Worm (Caenorhabditis elegans): Measurements from ENCODE around the gene Y7A5A.5.

Gene Y7A5A.5

ce11 chrX:15747814-15748213, 38.8 kb downstream of the Y7A5A.5 start:
- TF ChIP-seq pha-4 (tag; optimal IDR thresholded peaks at IDR 0.05) (no peak), lin-32 (GFP tag; optimal IDR thresholded peaks at IDR 0.05) (no peak), mep-1 (tag; optimal IDR thresholded peaks at IDR 0.05) (no peak), mab-5 (tag; optimal IDR thresholded peaks at IDR 0.05) (no peak), nhr-12 (tag; optimal IDR thresholded peaks at IDR 0.05) (no peak), ceh-39 (tag; optimal IDR thresholded peaks at IDR 0.05) (no peak), drap-1 (GFP tag; optimal IDR thresholded peaks at IDR 0.05) (peak; percentile 18), unc-120 (tag; optimal IDR thresholded peaks at IDR 0.05; ENCODE audit: poor library complexity, severe bottlenecking) (no peak)

ce11 chrX:15746705-15747104, 39.9 kb downstream of the Y7A5A.5 start, which contains the start of gene srxa-9:
Gene srxa-9, plus strand, starts transcription at chrX:15747005.
- TF ChIP-seq nhr-28 (tag; optimal IDR thresholded peaks at IDR 0.05), result no peak
- TF ChIP-seq ham-2 (GFP tag; optimal IDR thresholded peaks at IDR 0.05), result no peak
- no peak for TF ChIP-seq ztf-11 (tag; optimal IDR thresholded peaks at IDR 0.05)
- no peak for TF ChIP-seq M03D4.4 (tag; optimal IDR thresholded peaks at IDR 0.05)
- no peak for TF ChIP-seq elt-1 (tag; optimal IDR thresholded peaks at IDR 0.05; ENCODE audit: borderline replicate concordance, insufficient read depth)
- TF ChIP-seq blmp-1 (tag; optimal IDR thresholded peaks at IDR 0.05), result no peak
- no peak for TF ChIP-seq lin-13 (tag; optimal IDR thresholded peaks at IDR 0.05)
- no peak for TF ChIP-seq ces-1 (GFP tag; optimal IDR thresholded peaks at IDR 0.05)
- TF ChIP-seq ceh-39 (tag; optimal IDR thresholded peaks at IDR 0.05), result no peak
- TF ChIP-seq hlh-1 (tag; optimal IDR thresholded peaks at IDR 0.05), result no peak
- no peak for TF ChIP-seq pha-4 (tag; optimal IDR thresholded peaks at IDR 0.05)
- no peak for TF ChIP-seq nhr-12 (tag; optimal IDR thresholded peaks at IDR 0.05)
- no peak for TF ChIP-seq nhr-2 (tag; optimal IDR thresholded peaks at IDR 0.05)
- no peak for TF ChIP-seq sem-2 (GFP tag; optimal IDR thresholded peaks at IDR 0.05)
- no peak for TF ChIP-seq unc-120 (tag; optimal IDR thresholded peaks at IDR 0.05; ENCODE audit: poor library complexity, severe bottlenecking)
- no peak for TF ChIP-seq ceh-43 (GFP tag; optimal IDR thresholded peaks at IDR 0.05)
- TF ChIP-seq unc-62 (GFP tag; optimal IDR thresholded peaks at IDR 0.05), result no peak

ce11 chrX:15742310-15742709, 44.3 kb downstream of the Y7A5A.5 start, which contains the start of gene nhr-255:
Gene nhr-255, plus strand, starts transcription at chrX:15742610.
- TF ChIP-seq ces-1 (GFP tag; optimal IDR thresholded peaks at IDR 0.05) (peak; percentile 86), nhr-237 (tag; optimal IDR thresholded peaks at IDR 0.05) (no peak), unc-62 (GFP tag; optimal IDR thresholded peaks at IDR 0.05) (no peak), blmp-1 (tag; optimal IDR thresholded peaks at IDR 0.05) (no peak), sem-2 (GFP tag; optimal IDR thresholded peaks at IDR 0.05) (no peak), lin-13 (tag; optimal IDR thresholded peaks at IDR 0.05) (no peak)

- peak; percentile 94 for TF ChIP-seq drap-1 (GFP tag; optimal IDR thresholded peaks at IDR 0.05)
- peak; percentile 1 for TF ChIP-seq pha-4 (tag; optimal IDR thresholded peaks at IDR 0.05)
- peak; percentile 35 for TF ChIP-seq unc-62 (GFP tag; optimal IDR thresholded peaks at IDR 0.05)
- peak; percentile 78 for TF ChIP-seq lin-32 (GFP tag; optimal IDR thresholded peaks at IDR 0.05)
- no peak for TF ChIP-seq elt-1 (tag; optimal IDR thresholded peaks at IDR 0.05; ENCODE audit: borderline replicate concordance, insufficient read depth)
- peak; percentile 90 for TF ChIP-seq ceh-83 (GFP tag; optimal IDR thresholded peaks at IDR 0.05)
- TF ChIP-seq nhr-76 (tag; optimal IDR thresholded peaks at IDR 0.05), result no peak
- TF ChIP-seq cnd-1 (tag; optimal IDR thresholded peaks at IDR 0.05), result peak; percentile 90
- TF ChIP-seq unc-120 (tag; optimal IDR thresholded peaks at IDR 0.05; ENCODE audit: poor library complexity, severe bottlenecking), result peak; percentile 78
- peak; percentile 28 for TF ChIP-seq lin-13 (tag; optimal IDR thresholded peaks at IDR 0.05)
- TF ChIP-seq tbx-8 (GFP tag; optimal IDR thresholded peaks at IDR 0.05), result peak; percentile 70
- no peak for TF ChIP-seq elt-3 (tag; optimal IDR thresholded peaks at IDR 0.05)
- peak; percentile 20 for TF ChIP-seq hlh-1 (tag; optimal IDR thresholded peaks at IDR 0.05)
- TF ChIP-seq sptf-1 (tag; optimal IDR thresholded peaks at IDR 0.05), result peak; percentile 96
- no peak for TF ChIP-seq ceh-39 (tag; optimal IDR thresholded peaks at IDR 0.05)
- no peak for TF ChIP-seq unc-39 (tag; optimal IDR thresholded peaks at IDR 0.05)
- TF ChIP-seq nhr-237 (tag; optimal IDR thresholded peaks at IDR 0.05), result peak; percentile 66
- TF ChIP-seq ces-1 (GFP tag; optimal IDR thresholded peaks at IDR 0.05), result no peak
- no peak for TF ChIP-seq nhr-2 (tag; optimal IDR thresholded peaks at IDR 0.05)
- TF ChIP-seq bed-3 (GFP tag; optimal IDR thresholded peaks at IDR 0.05), result peak; percentile 88
- peak; percentile 81 for TF ChIP-seq flh-1 (GFP tag; optimal IDR thresholded peaks at IDR 0.05)
- no peak for TF ChIP-seq snpc-4 (tag; optimal IDR thresholded peaks at IDR 0.05)
- peak; percentile 85 for TF ChIP-seq ham-2 (GFP tag; optimal IDR thresholded peaks at IDR 0.05)
- TF ChIP-seq blmp-1 (tag; optimal IDR thresholded peaks at IDR 0.05), result no peak
- peak; percentile 2 for TF ChIP-seq nhr-28 (tag; optimal IDR thresholded peaks at IDR 0.05)
- peak; percentile 79 for TF ChIP-seq sem-2 (GFP tag; optimal IDR thresholded peaks at IDR 0.05)
- no peak for TF ChIP-seq zip-8 (tag; optimal IDR thresholded peaks at IDR 0.05)
- TF ChIP-seq M03D4.4 (tag; optimal IDR thresholded peaks at IDR 0.05), result peak; percentile 92
- TF ChIP-seq mep-1 (tag; optimal IDR thresholded peaks at IDR 0.05), result no peak
- no peak for TF ChIP-seq mab-5 (tag; optimal IDR thresholded peaks at IDR 0.05)
- no peak for TF ChIP-seq nhr-12 (tag; optimal IDR thresholded peaks at IDR 0.05)
- TF ChIP-seq ztf-11 (tag; optimal IDR thresholded peaks at IDR 0.05), result peak; percentile 4
- TF ChIP-seq lsy-2 (tag; optimal IDR thresholded peaks at IDR 0.05), result peak; percentile 51
- peak; percentile 85 for TF ChIP-seq ceh-43 (GFP tag; optimal IDR thresholded peaks at IDR 0.05)
- TF ChIP-seq mls-2 (tag; optimal IDR thresholded peaks at IDR 0.05), result peak; percentile 94
These were observed 44.8 kb downstream of the Y7A5A.5 start for ce11 chrX:15741852-15742251.
